Worm (Caenorhabditis elegans) whole organism, L4 larva: ENCODE data around the gene mrck-1.
A peak's percentile ranks its signal among the peaks of the same experiment; 100 is the strongest.

Experiments used
- F26F4.8 ChIP-seq: fragments of 200-800 bp; sonication (Bioruptor generic); conservative IDR thresholded peaks from 2 replicates; pipeline ENCODE4 v1.3.6; 2022; ENCODE audit warnings: missing genetic modification characterization, missing compliant biosample characterization
- F44E2.7 ChIP-seq: fragments of 200-800 bp; sonication (Bioruptor generic); IDR thresholded peaks from 2 replicates; pipeline ENCODE4 v2.1.2; 2022; ENCODE audit warnings: missing genetic modification characterization, missing compliant biosample characterization
- R02D3.7 ChIP-seq: fragments of 150-350 bp; sonication (generic microtip); optimal IDR thresholded peaks from 3 replicates; lab custom pipeline; 2014; ENCODE audit warnings: missing biosample characterization, missing genetic modification characterization
- Y75B8A.6 ChIP-seq: fragments of 200-800 bp; sonication (Bioruptor generic); IDR thresholded peaks from 2 replicates; pipeline ENCODE4 v1.3.6; 2022; ENCODE audit warnings: missing genetic modification reagents, missing genetic modification characterization, missing compliant biosample characterization
- ZK337.2 ChIP-seq: fragments of 200-800 bp; sonication (Bioruptor generic); IDR thresholded peaks from 2 replicates; pipeline ENCODE4 v1.3.6; 2022; ENCODE audit warnings: missing genetic modification reagents, missing genetic modification characterization, missing compliant biosample characterization
- ZK546.5 ChIP-seq, 2 experiments: sonication (generic microtip); optimal IDR thresholded peaks; 2 replicates each; lab custom pipeline; 2017; ENCODE audit warnings: missing biosample characterization in 2 of 2, missing genetic modification characterization in 2 of 2
- arid-1 ChIP-seq: fragments of 200-800 bp; sonication (Bioruptor generic); conservative IDR thresholded peaks from 2 replicates; pipeline ENCODE4 v1.3.6; 2022; ENCODE audit warnings: missing genetic modification reagents, missing genetic modification characterization, missing compliant biosample characterization
- ceh-20 ChIP-seq: fragments of 200-800 bp; sonication (Bioruptor generic); IDR thresholded peaks from 2 replicates; pipeline ENCODE4 v1.3.6; 2022; ENCODE audit warnings: missing genetic modification reagents, missing genetic modification characterization, missing compliant biosample characterization
- ceh-32 ChIP-seq: sonication (generic microtip); optimal IDR thresholded peaks from 2 replicates; lab custom pipeline; 2016; ENCODE audit warnings: mild to moderate bottlenecking, missing genetic modification characterization, missing compliant biosample characterization; ENCODE audit not compliant: poor library complexity
- ceh-44 ChIP-seq: fragments of 200-800 bp; sonication (Bioruptor generic); IDR thresholded peaks from 2 replicates; pipeline ENCODE4 v1.3.6; 2022; ENCODE audit warnings: missing genetic modification reagents, missing genetic modification characterization, missing compliant biosample characterization
- ceh-82 ChIP-seq: sonication (generic microtip); optimal IDR thresholded peaks from 2 replicates; lab custom pipeline; 2017; ENCODE audit warnings: missing biosample characterization, missing genetic modification characterization
- ces-1 ChIP-seq: fragments of 150-350 bp; sonication (generic microtip); optimal IDR thresholded peaks from 4 replicates; lab custom pipeline; 2014; ENCODE audit warnings: missing biosample characterization, missing genetic modification reagents, missing genetic modification characterization
- daf-12 ChIP-seq: fragments of 150-350 bp; optimal IDR thresholded peaks from 2 replicates; lab custom pipeline; 2014; ENCODE audit warnings: missing biosample characterization, missing genetic modification reagents, missing genetic modification characterization
- daf-19 ChIP-seq: fragments of 200-800 bp; sonication (Bioruptor generic); conservative IDR thresholded peaks from 2 replicates; pipeline ENCODE4 v1.3.6; 2022; ENCODE audit warnings: missing genetic modification characterization, missing compliant biosample characterization
- dmd-8 ChIP-seq: fragments of 200-800 bp; sonication (Bioruptor generic); IDR thresholded peaks from 2 replicates; pipeline ENCODE4 v1.3.6; 2022; ENCODE audit warnings: missing genetic modification characterization, missing compliant biosample characterization
- dmd-9 ChIP-seq: fragments of 200-800 bp; sonication (Bioruptor generic); IDR thresholded peaks from 2 replicates; pipeline ENCODE4 v1.3.6; 2022; ENCODE audit warnings: missing genetic modification reagents, missing genetic modification characterization, missing compliant biosample characterization
- duxl-1 ChIP-seq: sonication (generic microtip); optimal IDR thresholded peaks from 2 replicates; lab custom pipeline; 2016; ENCODE audit warnings: mild to moderate bottlenecking, missing genetic modification characterization, moderate library complexity, missing compliant biosample characterization; ENCODE audit not compliant: poor library complexity
- egl-27 ChIP-seq: sonication (generic microtip); optimal IDR thresholded peaks from 3 replicates; lab custom pipeline; 2017; ENCODE audit warnings: missing biosample characterization, missing genetic modification reagents, missing genetic modification characterization
- egl-43 ChIP-seq: fragments of 200-800 bp; sonication (Bioruptor generic); IDR thresholded peaks from 2 replicates; pipeline ENCODE4 v1.3.6; 2022; ENCODE audit warnings: missing genetic modification reagents, missing genetic modification characterization, missing compliant biosample characterization
- fkh-10 ChIP-seq: fragments of 150-350 bp; optimal IDR thresholded peaks from 2 replicates; lab custom pipeline; 2014; ENCODE audit warnings: missing biosample characterization, missing genetic modification reagents, missing genetic modification characterization
- fos-1 ChIP-seq: fragments of 150-350 bp; optimal IDR thresholded peaks from 2 replicates; lab custom pipeline; 2014; ENCODE audit warnings: missing biosample characterization, missing genetic modification characterization
- gei-8 ChIP-seq: fragments of 200-800 bp; sonication (Bioruptor generic); optimal IDR thresholded peaks from 2 replicates; lab custom pipeline; 2018; ENCODE audit warnings: mild to moderate bottlenecking, missing genetic modification characterization, missing compliant biosample characterization
- hlh-30 ChIP-seq: sonication (generic microtip); optimal IDR thresholded peaks from 2 replicates; lab custom pipeline; 2017; ENCODE audit warnings: antibody characterized with exemption, mild to moderate bottlenecking, missing genetic modification characterization, missing compliant biosample characterization; ENCODE audit not compliant: insufficient read depth
- hmg-1.1 ChIP-seq: fragments of 200-800 bp; sonication (Bioruptor generic); IDR thresholded peaks from 2 replicates; pipeline ENCODE4 v1.3.6; 2022; ENCODE audit warnings: missing genetic modification reagents, missing genetic modification characterization, missing compliant biosample characterization
- lim-7 ChIP-seq: fragments of 200-800 bp; sonication (Bioruptor generic); IDR thresholded peaks from 2 replicates; pipeline ENCODE4 v1.3.6; 2022; ENCODE audit warnings: missing genetic modification characterization, missing compliant biosample characterization
- lin-1 ChIP-seq: fragments of 200-800 bp; sonication (Bioruptor generic); IDR thresholded peaks from 2 replicates; pipeline ENCODE4 v1.3.6; 2022; ENCODE audit warnings: missing genetic modification reagents, missing genetic modification characterization, missing compliant biosample characterization
- lin-13 ChIP-seq: fragments of 150-350 bp; optimal IDR thresholded peaks from 2 replicates; lab custom pipeline; 2014; ENCODE audit warnings: missing biosample characterization, missing genetic modification reagents, missing genetic modification characterization
- lin-15B ChIP-seq: fragments of 150-350 bp; sonication (generic microtip); optimal IDR thresholded peaks from 3 replicates; lab custom pipeline; 2014; ENCODE audit warnings: missing biosample characterization, missing genetic modification characterization
- lin-29 ChIP-seq: fragments of 200-800 bp; sonication (Bioruptor generic); IDR thresholded peaks from 2 replicates; pipeline ENCODE4 v1.3.6; 2022; ENCODE audit warnings: missing genetic modification reagents, missing genetic modification characterization, missing compliant biosample characterization
- lin-38 ChIP-seq: fragments of 200-800 bp; sonication (Bioruptor generic); IDR thresholded peaks from 2 replicates; pipeline ENCODE4 v1.3.6; 2022; ENCODE audit warnings: missing genetic modification reagents, missing genetic modification characterization, missing compliant biosample characterization
- lin-39 ChIP-seq: fragments of 150-350 bp; optimal IDR thresholded peaks from 2 replicates; lab custom pipeline; 2014; ENCODE audit warnings: missing biosample characterization, missing genetic modification reagents, missing genetic modification characterization
- mdl-1 ChIP-seq, 2 experiments: fragments of 150-350 bp in 1 of 2; sonication (generic microtip) in 1 of 2; optimal IDR thresholded peaks; 2 replicates each; lab custom pipeline; 2014 to 2017; ENCODE audit warnings: missing biosample characterization in 2 of 2, missing genetic modification characterization in 2 of 2
- mdt-29 ChIP-seq: fragments of 200-800 bp; sonication (Bioruptor generic); IDR thresholded peaks from 2 replicates; pipeline ENCODE4 v1.3.6; 2022; ENCODE audit warnings: missing genetic modification reagents, missing genetic modification characterization, missing compliant biosample characterization
- mxl-3 ChIP-seq: fragments of 200-800 bp; sonication (Bioruptor generic); optimal IDR thresholded peaks from 2 replicates; lab custom pipeline; 2018; ENCODE audit warnings: mild to moderate bottlenecking, missing genetic modification characterization, missing compliant biosample characterization
- nhr-111 ChIP-seq: fragments of 200-800 bp; sonication (Bioruptor generic); optimal IDR thresholded peaks from 2 replicates; lab custom pipeline; 2018; ENCODE audit warnings: mild to moderate bottlenecking, missing genetic modification characterization, missing compliant biosample characterization
- nhr-237 ChIP-seq: sonication (generic microtip); optimal IDR thresholded peaks from 2 replicates; lab custom pipeline; 2017; ENCODE audit warnings: missing biosample characterization, missing genetic modification characterization
- nhr-25 ChIP-seq: sonication (generic microtip); optimal IDR thresholded peaks from 2 replicates; lab custom pipeline; 2017; ENCODE audit warnings: missing genetic modification characterization, mild to moderate bottlenecking, missing compliant biosample characterization, antibody characterized with exemption, moderate library complexity, borderline replicate concordance; ENCODE audit not compliant: insufficient read depth
- nhr-6 ChIP-seq: fragments of 150-350 bp; optimal IDR thresholded peaks from 2 replicates; lab custom pipeline; 2014; ENCODE audit warnings: missing biosample characterization, missing genetic modification characterization
- php-3 ChIP-seq: fragments of 200-800 bp; sonication (Bioruptor generic); IDR thresholded peaks from 2 replicates; pipeline ENCODE4 v1.3.6; 2022; ENCODE audit warnings: missing genetic modification reagents, missing genetic modification characterization, missing compliant biosample characterization
- pqm-1 ChIP-seq: sonication (generic microtip); optimal IDR thresholded peaks from 2 replicates; lab custom pipeline; 2017; ENCODE audit warnings: missing biosample characterization, missing genetic modification characterization
- rbr-2 ChIP-seq: sonication (generic microtip); optimal IDR thresholded peaks from 2 replicates; lab custom pipeline; 2016; ENCODE audit warnings: missing genotype, missing genetic modification characterization, missing compliant biosample characterization
- saeg-2 ChIP-seq: fragments of 200-800 bp; sonication (Bioruptor generic); IDR thresholded peaks from 2 replicates; pipeline ENCODE4 v1.3.6; 2022; ENCODE audit warnings: missing genetic modification reagents, missing genetic modification characterization, missing compliant biosample characterization
- set-16 ChIP-seq: fragments of 200-800 bp; sonication (Bioruptor generic); IDR thresholded peaks from 2 replicates; pipeline ENCODE4 v1.3.6; 2022; ENCODE audit warnings: missing genetic modification reagents, missing genetic modification characterization, missing compliant biosample characterization
- skn-1 ChIP-seq: fragments of 150-350 bp; optimal IDR thresholded peaks from 2 replicates; lab custom pipeline; 2014; ENCODE audit warnings: missing biosample characterization, missing genetic modification characterization
- unc-130 ChIP-seq: sonication (generic microtip); optimal IDR thresholded peaks from 2 replicates; lab custom pipeline; 2016; ENCODE audit warnings: missing genetic modification reagents, missing genetic modification characterization, missing compliant biosample characterization
- unc-62 ChIP-seq, 3 experiments: fragments of 150-350 bp in 1 of 3; sonication (generic microtip); optimal IDR thresholded peaks in 2 of 3; peaks in 1 of 3; 1 replicate in 1 of 3; 2 replicates in 2 of 3; lab custom pipeline; 2014 to 2017; ENCODE audit warnings: missing biosample characterization in 3 of 3, missing genetic modification characterization in 3 of 3, missing genetic modification reagents in 3 of 3, missing genotype in 1 of 3
- vab-7 ChIP-seq: fragments of 200-800 bp; sonication (Bioruptor generic); IDR thresholded peaks from 2 replicates; pipeline ENCODE4 v1.3.6; 2022; ENCODE audit warnings: missing genetic modification reagents, missing genetic modification characterization, missing compliant biosample characterization
- zfp-2 ChIP-seq: sonication (generic microtip); optimal IDR thresholded peaks from 2 replicates; lab custom pipeline; 2016; ENCODE audit warnings: mild to moderate bottlenecking, missing genetic modification characterization, missing compliant biosample characterization
- zfp-3 ChIP-seq: fragments of 200-800 bp; sonication (Bioruptor generic); conservative IDR thresholded peaks from 2 replicates; pipeline ENCODE4 v1.3.6; 2022; ENCODE audit warnings: missing genetic modification reagents, missing genetic modification characterization, missing compliant biosample characterization
- zip-2 ChIP-seq: fragments of 150-350 bp; optimal IDR thresholded peaks from 2 replicates; lab custom pipeline; 2014; ENCODE audit warnings: missing biosample characterization, missing genetic modification characterization
- ztf-11 ChIP-seq: fragments of 150-350 bp; optimal IDR thresholded peaks from 2 replicates; lab custom pipeline; 2014; ENCODE audit warnings: missing biosample characterization, missing genetic modification characterization

The mrck-1 gene

DNA sequence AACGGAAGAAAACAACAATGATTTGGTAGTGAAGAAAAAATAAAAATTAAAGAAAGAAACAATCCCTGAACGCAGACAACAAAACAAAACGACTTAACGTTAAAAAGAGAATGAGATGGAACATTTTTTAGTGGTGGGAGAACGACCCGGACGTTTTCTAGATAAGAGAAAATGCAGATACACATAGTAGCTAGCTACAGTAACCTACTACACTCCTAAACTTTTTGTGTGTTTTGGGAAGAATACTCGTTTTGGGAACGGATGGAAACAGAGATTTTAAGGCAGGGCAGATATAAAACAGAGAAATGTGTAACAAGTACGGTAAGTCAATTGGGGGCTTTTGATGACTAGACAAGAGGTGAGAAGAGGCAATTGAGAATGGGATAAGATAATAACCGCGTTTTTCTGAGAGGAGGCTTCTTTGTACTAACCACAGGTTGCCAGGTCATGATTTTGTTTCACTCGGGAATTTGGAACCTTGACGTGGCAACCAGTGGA, 44.3 kb downstream of the mrck-1 start:
- TF ChIP-seq ceh-44 (GFP tag; lab: Robert Waterston, UW) (no peak), ceh-20 (GFP tag; lab: Robert Waterston, UW) (no peak), zfp-2 (tag; lab: Kevin White, UChicago) (no peak), egl-43 (GFP tag; lab: Robert Waterston, UW) (no peak), mdl-1 (tag; optimal IDR thresholded peaks at IDR 0.05; lab: Kevin White, UChicago) (no peak), F26F4.8 (GFP tag; lab: Robert Waterston, UW) (no peak), arid-1 (GFP tag; lab: Robert Waterston, UW) (no peak), ZK546.5 (tag; optimal IDR thresholded peaks at IDR 0.05; lab: Kevin White, UChicago) (no peak), fkh-10 (GFP tag; lab: Kevin White, UChicago) (no peak), lin-15B (no peak), ceh-32 (tag; lab: Kevin White, UChicago) (no peak), lin-1 (GFP tag; lab: Robert Waterston, UW) (no peak; the same call in 1 of the 2 replicates), gei-8 (peak; percentile 8), R02D3.7 (tag; lab: Kevin White, UChicago) (no peak), unc-62 (GFP tag; optimal IDR thresholded peaks at IDR 0.05 in 1 of 2; lab: Kevin White, UChicago) (peak in 1 of 2 experiments; percentile 99), unc-62 (tag; optimal IDR thresholded peaks at IDR 0.05; lab: Kevin White, UChicago) (no peak), lin-29 (GFP tag; lab: Robert Waterston, UW) (no peak), lin-13 (GFP tag; lab: Kevin White, UChicago) (no peak), egl-27 (tag; lab: Kevin White, UChicago) (no peak), mxl-3 (no peak), dmd-8 (GFP tag; lab: Robert Waterston, UW) (no peak), set-16 (no peak), pqm-1 (peak; percentile 35), nhr-111 (GFP tag; lab: Kevin White, UChicago) (no peak), rbr-2 (tag; lab: Kevin White, UChicago) (no peak), duxl-1 (tag; lab: Kevin White, UChicago) (no peak), zfp-3 (GFP tag; lab: Robert Waterston, UW) (no peak), hmg-1.1 (GFP tag; lab: Robert Waterston, UW) (no peak), unc-130 (GFP tag; lab: Kevin White, UChicago) (no peak), vab-7 (GFP tag; lab: Robert Waterston, UW) (no peak), nhr-237 (tag; lab: Kevin White, UChicago) (no peak), zip-2 (tag; lab: Kevin White, UChicago) (no peak), mdt-29 (GFP tag; lab: Robert Waterston, UW) (no peak), nhr-25 (tag; lab: Kevin White, UChicago) (peak; percentile 18), lim-7 (GFP tag; lab: Robert Waterston, UW) (no peak), lin-39 (no peak), Y75B8A.6 (GFP tag; lab: Robert Waterston, UW) (no peak; the same call in 1 of the 2 replicates), ztf-11 (tag; lab: Kevin White, UChicago) (no peak), ces-1 (GFP tag; lab: Kevin White, UChicago) (no peak), dmd-9 (GFP tag; lab: Robert Waterston, UW) (no peak), saeg-2 (no peak), daf-12 (tag; lab: Kevin White, UChicago) (no peak), lin-38 (no peak), daf-19 (no peak), php-3 (GFP tag; lab: Robert Waterston, UW) (no peak), skn-1 (tag; lab: Kevin White, UChicago) (no peak), nhr-6 (tag; lab: Kevin White, UChicago) (no peak), F44E2.7 (GFP tag; lab: Robert Waterston, UW) (no peak), hlh-30 (tag; lab: Kevin White, UChicago) (no peak), ceh-82 (no peak), ZK337.2 (GFP tag; lab: Robert Waterston, UW) (no peak), fos-1 (no peak)
